Worm (Caenorhabditis elegans) whole organism, midembryonic: ENCODE results near the gene tsp-17.

Source experiments
- T22C8.4 ChIP-seq: fragments of 200-800 bp; sonication (Bioruptor generic); IDR thresholded peaks from 2 replicates; pipeline ENCODE4 v1.3.6; 2022; ENCODE audit warnings: missing genetic modification characterization, missing compliant biosample characterization
- flt-1 ChIP-seq: fragments of 200-800 bp; sonication (Bioruptor generic); IDR thresholded peaks from 2 replicates; pipeline ENCODE4 v1.3.6; 2022; ENCODE audit warnings: missing genetic modification characterization, missing compliant biosample characterization
- klf-2 ChIP-seq: fragments of 200-800 bp; sonication (Bioruptor generic); conservative IDR thresholded peaks from 2 replicates; pipeline ENCODE4 v1.3.6; 2022; ENCODE audit warnings: missing genetic modification reagents, missing genetic modification characterization, missing compliant biosample characterization
- med-1 ChIP-seq: sonication (generic microtip); optimal IDR thresholded peaks from 2 replicates; lab custom pipeline; 2017; ENCODE audit warnings: missing genetic modification characterization, mild to moderate bottlenecking, missing compliant biosample characterization, antibody characterized with exemption, missing genetic modification reagents; ENCODE audit not compliant: insufficient read depth
- tab-1 ChIP-seq: fragments of 200-800 bp; sonication (Bioruptor generic); IDR thresholded peaks from 2 replicates; pipeline ENCODE4 v1.3.6; 2022; ENCODE audit warnings: missing genetic modification characterization, missing compliant biosample characterization
- ztf-23 ChIP-seq: fragments of 200-800 bp; sonication (Bioruptor generic); IDR thresholded peaks from 2 replicates; pipeline ENCODE4 v1.3.6; 2022; ENCODE audit warnings: missing genetic modification reagents, missing genetic modification characterization, missing compliant biosample characterization
- ztf-29 ChIP-seq: fragments of 200-800 bp; sonication (Bioruptor generic); IDR thresholded peaks from 2 replicates; pipeline ENCODE4 v1.3.6; 2022; ENCODE audit warnings: missing genetic modification reagents, missing genetic modification characterization, missing compliant biosample characterization

DNA sequence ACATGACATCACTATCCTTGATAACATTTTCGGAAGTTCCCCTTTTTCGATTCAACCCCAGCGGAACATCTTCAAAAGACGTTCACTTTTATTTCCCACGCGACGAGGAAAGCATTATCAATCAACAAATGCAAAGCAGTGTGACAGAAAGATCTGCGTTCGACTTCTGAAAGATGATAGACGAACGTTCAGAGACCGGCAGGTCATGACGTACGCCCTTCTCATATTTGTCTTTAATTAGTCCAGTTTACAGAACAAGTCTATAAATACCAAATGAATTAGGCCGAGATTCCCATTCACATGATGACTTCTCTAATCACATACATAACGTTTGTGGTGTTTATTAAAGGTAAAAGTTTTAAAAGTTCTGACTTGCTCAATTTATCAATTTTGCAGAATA lies 26.3 kb upstream of the tsp-17 start, which contains the start of gene R11G1.11:
- TF ChIP-seq flt-1 (GFP tag; lab: Robert Waterston, UW): no peak
- TF ChIP-seq klf-2 (GFP tag; lab: Robert Waterston, UW): no peak
- no peak for TF ChIP-seq ztf-23 (GFP tag; lab: Robert Waterston, UW)
- no peak for TF ChIP-seq T22C8.4
- no peak for TF ChIP-seq ztf-29
- no peak for TF ChIP-seq tab-1 (GFP tag; lab: Robert Waterston, UW)
- TF ChIP-seq med-1: no peak
